Worm (Caenorhabditis elegans) whole organism, L4/young adult: ENCODE results near the gene dhcr-7.

ENCODE experiments used
- W03F9.2 ChIP-seq: fragments of 150-350 bp; optimal IDR thresholded peaks from 2 replicates; lab custom pipeline; 2014; ENCODE audit warnings: missing biosample characterization, missing genetic modification characterization
- him-1 ChIP-seq: sonication (generic microtip); optimal IDR thresholded peaks from 2 replicates; lab custom pipeline; 2016; ENCODE audit warnings: missing genotype, missing genetic modification reagents, missing genetic modification characterization, missing compliant biosample characterization

DNA sequence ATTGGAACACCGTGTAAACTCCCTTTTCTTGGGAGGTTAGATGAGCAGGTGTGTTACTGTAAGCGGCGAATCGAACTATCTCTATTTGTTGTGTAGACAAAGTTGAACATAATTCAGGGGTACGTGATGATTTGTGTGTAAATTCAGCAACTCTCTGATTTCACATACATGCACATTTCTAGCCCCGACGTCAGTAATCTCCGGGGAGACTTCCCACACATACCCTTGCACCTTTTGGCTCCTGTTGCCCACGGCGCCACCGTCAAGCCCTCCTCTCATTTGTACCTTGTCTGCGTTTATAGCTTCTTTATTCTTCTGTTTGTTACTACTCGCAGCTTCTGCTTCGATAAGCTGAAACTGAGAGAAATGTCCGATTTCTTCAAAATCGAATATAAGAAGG lies 33.7 kb upstream of the dhcr-7 start, which contains the start of gene Y38H6C.25:
- TF ChIP-seq him-1 (tag; lab: Kevin White, UChicago) (no peak), W03F9.2 (no peak)
